Worm (Caenorhabditis elegans): ENCODE measurements around the gene F21F8.5.

- TF ChIP-seq efl-1 (GFP tag; optimal IDR thresholded peaks at IDR 0.05) = no peak
- TF ChIP-seq lin-26 (GFP tag; IDR thresholded peaks at IDR 0.05) = no peak
- TF ChIP-seq cebp-2 (GFP tag; IDR thresholded peaks at IDR 0.05) = no peak
- no peak for TF ChIP-seq fkh-3 (tag; optimal IDR thresholded peaks at IDR 0.05)
These were observed 38.5 kb upstream of the F21F8.5 start, which contains the start of gene W02D7.11 for ce11 chrV:8304461-8305195.

Data from whole organism, young adult.